Worm (Caenorhabditis elegans) whole organism, late embryonic: ENCODE data around the gene F59A7.5.

Source experiments
- C08G9.2 ChIP-seq: sonication (generic microtip); optimal IDR thresholded peaks from 2 replicates; lab custom pipeline; 2016; ENCODE audit warnings: mild to moderate bottlenecking, missing genetic modification characterization, moderate library complexity, missing compliant biosample characterization
- T23F11.4 ChIP-seq: fragments of 200-800 bp; sonication (Bioruptor generic); optimal IDR thresholded peaks from 2 replicates; lab custom pipeline; 2018; ENCODE audit warnings: mild to moderate bottlenecking, missing genetic modification characterization, missing compliant biosample characterization
- ahr-1 ChIP-seq: sonication (generic microtip); optimal IDR thresholded peaks from 2 replicates; lab custom pipeline; 2016; ENCODE audit warnings: missing genetic modification characterization, missing compliant biosample characterization
- ceh-18 ChIP-seq: sonication (generic microtip); optimal IDR thresholded peaks from 2 replicates; lab custom pipeline; 2016; ENCODE audit warnings: missing genetic modification characterization, missing compliant biosample characterization
- ceh-19 ChIP-seq: fragments of 200-800 bp; sonication (Bioruptor generic); optimal IDR thresholded peaks from 2 replicates; lab custom pipeline; 2018; ENCODE audit warnings: mild to moderate bottlenecking, missing genetic modification characterization, missing compliant biosample characterization
- ceh-9 ChIP-seq: sonication (generic microtip); optimal IDR thresholded peaks from 2 replicates; lab custom pipeline; 2016; ENCODE audit warnings: mild to moderate bottlenecking, missing genetic modification characterization, inconsistent platforms, missing compliant biosample characterization
- elt-2 ChIP-seq: sonication (generic microtip); optimal IDR thresholded peaks from 2 replicates; lab custom pipeline; 2016; ENCODE audit warnings: missing genetic modification reagents, missing genetic modification characterization, missing compliant biosample characterization
- ets-4 ChIP-seq: sonication (generic microtip); optimal IDR thresholded peaks from 2 replicates; lab custom pipeline; 2016; ENCODE audit warnings: missing genetic modification characterization, missing compliant biosample characterization
- eyg-1 ChIP-seq: sonication (generic microtip); optimal IDR thresholded peaks from 2 replicates; lab custom pipeline; 2016; ENCODE audit warnings: missing genotype, missing genetic modification characterization, missing compliant biosample characterization
- fkh-10 ChIP-seq: fragments of 150-350 bp; optimal IDR thresholded peaks from 2 replicates; lab custom pipeline; 2014; ENCODE audit warnings: missing biosample characterization, missing genetic modification reagents, missing genetic modification characterization
- fkh-6 ChIP-seq: sonication (generic microtip); optimal IDR thresholded peaks from 2 replicates; lab custom pipeline; 2016; ENCODE audit warnings: missing genetic modification characterization, missing compliant biosample characterization
- gmeb-2 ChIP-seq: sonication (generic microtip); optimal IDR thresholded peaks from 2 replicates; lab custom pipeline; 2016; ENCODE audit warnings: missing genetic modification characterization, inconsistent platforms, missing compliant biosample characterization
- hlh-13 ChIP-seq: fragments of 200-800 bp; sonication (Bioruptor generic); optimal IDR thresholded peaks from 2 replicates; lab custom pipeline; 2018; ENCODE audit warnings: mild to moderate bottlenecking, missing genetic modification characterization, missing compliant biosample characterization
- hlh-15 ChIP-seq: sonication (generic microtip); optimal IDR thresholded peaks from 2 replicates; lab custom pipeline; 2016; ENCODE audit warnings: missing genetic modification characterization, missing compliant biosample characterization
- hlh-30 ChIP-seq: sonication (generic microtip); optimal IDR thresholded peaks from 2 replicates; lab custom pipeline; 2017; ENCODE audit warnings: antibody characterized with exemption, missing genetic modification characterization, missing compliant biosample characterization; ENCODE audit not compliant: insufficient read depth
- hlh-6 ChIP-seq: sonication (generic microtip); optimal IDR thresholded peaks from 2 replicates; lab custom pipeline; 2016; ENCODE audit warnings: missing genotype, missing genetic modification characterization, missing compliant biosample characterization
- lim-6 ChIP-seq: sonication (generic microtip); optimal IDR thresholded peaks from 2 replicates; lab custom pipeline; 2016; ENCODE audit warnings: missing genetic modification characterization, missing compliant biosample characterization
- madf-2 ChIP-seq: sonication (generic microtip); optimal IDR thresholded peaks from 2 replicates; lab custom pipeline; 2017; ENCODE audit warnings: missing genetic modification characterization, missing compliant biosample characterization
- nfya-1 ChIP-seq: sonication (generic microtip); optimal IDR thresholded peaks from 2 replicates; lab custom pipeline; 2017; ENCODE audit warnings: missing genetic modification characterization, mild to moderate bottlenecking, missing compliant biosample characterization, antibody characterized with exemption, moderate library complexity
- nhr-11 ChIP-seq: fragments of 150-350 bp; optimal IDR thresholded peaks from 2 replicates; lab custom pipeline; 2014; ENCODE audit warnings: missing biosample characterization, missing genetic modification characterization
- nhr-232 ChIP-seq: sonication (generic microtip); optimal IDR thresholded peaks from 2 replicates; lab custom pipeline; 2016; ENCODE audit warnings: missing genetic modification characterization, missing compliant biosample characterization
- npax-4 ChIP-seq: sonication (generic microtip); optimal IDR thresholded peaks from 2 replicates; lab custom pipeline; 2016; ENCODE audit warnings: missing genetic modification characterization, missing compliant biosample characterization
- pat-9 ChIP-seq: fragments of 200-800 bp; sonication (Bioruptor generic); optimal IDR thresholded peaks from 2 replicates; lab custom pipeline; 2018; ENCODE audit warnings: mild to moderate bottlenecking, missing genetic modification characterization, moderate library complexity, missing compliant biosample characterization
- pax-1 ChIP-seq: fragments of 150-350 bp; optimal IDR thresholded peaks from 2 replicates; lab custom pipeline; 2014; ENCODE audit warnings: missing biosample characterization, missing genetic modification characterization
- pha-2 ChIP-seq: sonication (generic microtip); optimal IDR thresholded peaks from 2 replicates; lab custom pipeline; 2017; ENCODE audit warnings: mild to moderate bottlenecking, missing genetic modification characterization, missing compliant biosample characterization
- sdc-2 ChIP-seq: sonication (generic microtip); optimal IDR thresholded peaks from 2 replicates; lab custom pipeline; 2016; ENCODE audit warnings: missing genotype, missing genetic modification characterization, missing compliant biosample characterization
- sox-2 ChIP-seq: fragments of 200-800 bp; sonication (Bioruptor generic); IDR thresholded peaks from 2 replicates; pipeline ENCODE4 v1.3.6; 2022; ENCODE audit warnings: missing genetic modification reagents, missing genetic modification characterization, missing compliant biosample characterization
- sox-4 ChIP-seq: sonication (generic microtip); optimal IDR thresholded peaks from 2 replicates; lab custom pipeline; 2017; ENCODE audit warnings: mild to moderate bottlenecking, missing genetic modification characterization, inconsistent platforms, missing compliant biosample characterization
- syd-9 ChIP-seq: sonication (generic microtip); optimal IDR thresholded peaks from 2 replicates; lab custom pipeline; 2016; ENCODE audit warnings: mild to moderate bottlenecking, missing genetic modification characterization, moderate library complexity, missing compliant biosample characterization
- tbx-2 ChIP-seq: sonication (generic microtip); optimal IDR thresholded peaks from 2 replicates; lab custom pipeline; 2016; ENCODE audit warnings: missing genetic modification characterization, missing compliant biosample characterization
- ttx-3 ChIP-seq: sonication (generic microtip); optimal IDR thresholded peaks from 2 replicates; lab custom pipeline; 2016; ENCODE audit warnings: missing genetic modification reagents, missing genetic modification characterization, missing compliant biosample characterization
- unc-3 ChIP-seq, 2 experiments: fragments of 200-800 bp in 1 of 2; sonication (Bioruptor generic) in 1 of 2; sonication (generic microtip) in 1 of 2; conservative IDR thresholded peaks in 1 of 2; optimal IDR thresholded peaks in 1 of 2; 2 replicates each; pipeline versions ENCODE4 v1.3.6 to Lab custom; 2016 to 2022; ENCODE audit warnings: missing compliant biosample characterization in 2 of 2, missing genetic modification characterization in 2 of 2, missing genetic modification reagents in 1 of 2
- ztf-16 ChIP-seq: sonication (generic microtip); optimal IDR thresholded peaks from 2 replicates; lab custom pipeline; 2017; ENCODE audit warnings: missing genetic modification characterization, missing compliant biosample characterization

Gene F59A7.5

ce11 chrV:2053509-2053908 is 31.0 kb downstream of the F59A7.5 start, which contains the start of gene comt-5:
Gene comt-5, minus strand, starts transcription at chrV:2053609.
- TF ChIP-seq C08G9.2 (tag; lab: Kevin White, UChicago) (no peak), nhr-232 (no peak), sox-4 (tag; lab: Kevin White, UChicago) (no peak), nfya-1 (tag; lab: Kevin White, UChicago) (no peak), ztf-16 (tag; lab: Kevin White, UChicago) (no peak), unc-3 (GFP tag; conservative IDR thresholded peaks at IDR 0.05; lab: Robert Waterston, UW) (no peak), unc-3 (tag; optimal IDR thresholded peaks at IDR 0.05; lab: Kevin White, UChicago) (no peak), pha-2 (no peak), hlh-13 (GFP tag; lab: Kevin White, UChicago) (no peak), madf-2 (tag; lab: Kevin White, UChicago) (no peak), tbx-2 (tag; lab: Kevin White, UChicago) (no peak), eyg-1 (tag; lab: Kevin White, UChicago) (no peak), hlh-15 (no peak)

ce11 chrV:2054254-2054653 is 31.8 kb downstream of the F59A7.5 start:
- TF ChIP-seq elt-2 (no peak), T23F11.4 (GFP tag; lab: Kevin White, UChicago) (no peak), fkh-10 (GFP tag; lab: Kevin White, UChicago) (no peak)

- TF ChIP-seq ceh-18 (tag; lab: Kevin White, UChicago) (no peak), lim-6 (tag; lab: Kevin White, UChicago) (no peak), sox-2 (GFP tag; lab: Robert Waterston, UW) (no peak), syd-9 (tag; lab: Kevin White, UChicago) (no peak), ceh-9 (tag; lab: Kevin White, UChicago) (no peak), fkh-6 (tag; lab: Kevin White, UChicago) (no peak), ttx-3 (tag; lab: Kevin White, UChicago) (no peak), ahr-1 (no peak), nhr-11 (tag; lab: Kevin White, UChicago) (no peak), hlh-30 (tag; lab: Kevin White, UChicago) (no peak), pha-2 (no peak), pax-1 (tag; lab: Kevin White, UChicago) (no peak), npax-4 (no peak), gmeb-2 (tag; lab: Kevin White, UChicago) (no peak), sox-4 (tag; lab: Kevin White, UChicago) (no peak)
Observed at ce11 chrV:2055765-2056504, 33.5 kb downstream of the F59A7.5 start.

- no peak for TF ChIP-seq ets-4 (tag; lab: Kevin White, UChicago)
- no peak for TF ChIP-seq ceh-9 (tag; lab: Kevin White, UChicago)
- TF ChIP-seq madf-2 (tag; lab: Kevin White, UChicago), result no peak
- TF ChIP-seq hlh-6 (tag; lab: Kevin White, UChicago), result no peak
- TF ChIP-seq sdc-2 (tag; lab: Kevin White, UChicago), result no peak
- TF ChIP-seq ceh-18 (tag; lab: Kevin White, UChicago), result no peak
- TF ChIP-seq pat-9 (tag; lab: Kevin White, UChicago), result no peak
- TF ChIP-seq sox-4 (tag; lab: Kevin White, UChicago), result no peak
- no peak for TF ChIP-seq ceh-19 (GFP tag; lab: Kevin White, UChicago)
Observed at ce11 chrV:2057324-2057723, 34.9 kb downstream of the F59A7.5 start, which contains the start of gene comt-3. Gene comt-3, plus strand, starts transcription at chrV:2057537.
